Worm (Caenorhabditis elegans) whole organism, late embryonic: ENCODE measurements around the gene clc-18.

Experiments
- F13H6.1 ChIP-seq: sonication (generic microtip); optimal IDR thresholded peaks from 2 replicates; lab custom pipeline; 2016; ENCODE audit warnings: missing genetic modification characterization, missing compliant biosample characterization
- T23F11.4 ChIP-seq: fragments of 200-800 bp; sonication (Bioruptor generic); optimal IDR thresholded peaks from 2 replicates; lab custom pipeline; 2018; ENCODE audit warnings: mild to moderate bottlenecking, missing genetic modification characterization, missing compliant biosample characterization
- Y22D7AL.16 ChIP-seq: sonication (generic microtip); optimal IDR thresholded peaks from 2 replicates; lab custom pipeline; 2016; ENCODE audit warnings: missing genetic modification characterization, missing compliant biosample characterization
- ama-1 ChIP-seq: fragments of 150-350 bp; optimal IDR thresholded peaks from 2 replicates; lab custom pipeline; 2014
- ceh-22 ChIP-seq: sonication (generic microtip); optimal IDR thresholded peaks from 2 replicates; lab custom pipeline; 2017; ENCODE audit warnings: missing biosample characterization, missing genetic modification characterization
- ceh-31 ChIP-seq: sonication (generic microtip); optimal IDR thresholded peaks from 2 replicates; lab custom pipeline; 2016; ENCODE audit warnings: missing genetic modification characterization, missing compliant biosample characterization
- ceh-34 ChIP-seq: sonication (generic microtip); optimal IDR thresholded peaks from 2 replicates; lab custom pipeline; 2016; ENCODE audit warnings: mild to moderate bottlenecking, missing genetic modification characterization, missing compliant biosample characterization
- ceh-6 ChIP-seq: fragments of 200-800 bp; sonication (Bioruptor generic); optimal IDR thresholded peaks from 2 replicates; lab custom pipeline; 2018; ENCODE audit warnings: mild to moderate bottlenecking, missing genetic modification characterization, missing compliant biosample characterization
- dmd-4 ChIP-seq: sonication (generic microtip); optimal IDR thresholded peaks from 2 replicates; lab custom pipeline; 2016; ENCODE audit warnings: borderline replicate concordance, missing genetic modification characterization, missing compliant biosample characterization
- dve-1 ChIP-seq: sonication (generic microtip); optimal IDR thresholded peaks from 2 replicates; lab custom pipeline; 2017; ENCODE audit warnings: antibody characterized with exemption, mild to moderate bottlenecking, missing genetic modification characterization, missing compliant biosample characterization
- elt-2 ChIP-seq: sonication (generic microtip); optimal IDR thresholded peaks from 2 replicates; lab custom pipeline; 2016; ENCODE audit warnings: missing genetic modification reagents, missing genetic modification characterization, missing compliant biosample characterization
- ets-4 ChIP-seq: sonication (generic microtip); optimal IDR thresholded peaks from 2 replicates; lab custom pipeline; 2016; ENCODE audit warnings: missing genetic modification characterization, missing compliant biosample characterization
- eyg-1 ChIP-seq: sonication (generic microtip); optimal IDR thresholded peaks from 2 replicates; lab custom pipeline; 2016; ENCODE audit warnings: missing genotype, missing genetic modification characterization, missing compliant biosample characterization
- fax-1 ChIP-seq: sonication (generic microtip); optimal IDR thresholded peaks from 2 replicates; lab custom pipeline; 2016; ENCODE audit warnings: missing genotype, missing genetic modification characterization, missing compliant biosample characterization
- hlh-15 ChIP-seq: sonication (generic microtip); optimal IDR thresholded peaks from 2 replicates; lab custom pipeline; 2016; ENCODE audit warnings: missing genetic modification characterization, missing compliant biosample characterization
- hlh-6 ChIP-seq: sonication (generic microtip); optimal IDR thresholded peaks from 2 replicates; lab custom pipeline; 2016; ENCODE audit warnings: missing genotype, missing genetic modification characterization, missing compliant biosample characterization
- hlh-8 ChIP-seq: sonication (generic microtip); optimal IDR thresholded peaks from 2 replicates; lab custom pipeline; 2016; ENCODE audit warnings: missing genotype, missing genetic modification characterization, missing compliant biosample characterization
- lim-6 ChIP-seq: sonication (generic microtip); optimal IDR thresholded peaks from 2 replicates; lab custom pipeline; 2016; ENCODE audit warnings: missing genetic modification characterization, missing compliant biosample characterization
- madf-2 ChIP-seq: sonication (generic microtip); optimal IDR thresholded peaks from 2 replicates; lab custom pipeline; 2017; ENCODE audit warnings: missing genetic modification characterization, missing compliant biosample characterization
- mec-3 ChIP-seq: sonication (generic microtip); optimal IDR thresholded peaks from 2 replicates; lab custom pipeline; 2016; ENCODE audit warnings: borderline replicate concordance, missing genetic modification characterization, missing compliant biosample characterization
- nhr-11 ChIP-seq: fragments of 150-350 bp; optimal IDR thresholded peaks from 2 replicates; lab custom pipeline; 2014; ENCODE audit warnings: missing biosample characterization, missing genetic modification characterization
- odd-2 ChIP-seq: sonication (generic microtip); optimal IDR thresholded peaks from 2 replicates; lab custom pipeline; 2017; ENCODE audit warnings: antibody characterized with exemption, mild to moderate bottlenecking, missing genetic modification characterization, missing compliant biosample characterization
- pqm-1 ChIP-seq: sonication (generic microtip); optimal IDR thresholded peaks from 2 replicates; lab custom pipeline; 2016; ENCODE audit warnings: missing genetic modification characterization, missing compliant biosample characterization
- pros-1 ChIP-seq: fragments of 150-350 bp; optimal IDR thresholded peaks from 2 replicates; lab custom pipeline; 2014; ENCODE audit warnings: missing biosample characterization, missing genetic modification reagents, missing genetic modification characterization
- ref-2 ChIP-seq: sonication (generic microtip); optimal IDR thresholded peaks from 2 replicates; lab custom pipeline; 2016; ENCODE audit warnings: missing genetic modification characterization, missing compliant biosample characterization
- sdc-2 ChIP-seq: sonication (generic microtip); optimal IDR thresholded peaks from 2 replicates; lab custom pipeline; 2016; ENCODE audit warnings: missing genotype, missing genetic modification characterization, missing compliant biosample characterization
- sox-2 ChIP-seq: fragments of 200-800 bp; sonication (Bioruptor generic); IDR thresholded peaks from 2 replicates; pipeline ENCODE4 v1.3.6; 2022; ENCODE audit warnings: missing genetic modification reagents, missing genetic modification characterization, missing compliant biosample characterization
- sox-4 ChIP-seq: sonication (generic microtip); optimal IDR thresholded peaks from 2 replicates; lab custom pipeline; 2017; ENCODE audit warnings: mild to moderate bottlenecking, missing genetic modification characterization, inconsistent platforms, missing compliant biosample characterization
- tbx-2 ChIP-seq: sonication (generic microtip); optimal IDR thresholded peaks from 2 replicates; lab custom pipeline; 2016; ENCODE audit warnings: missing genetic modification characterization, missing compliant biosample characterization
- unc-3 ChIP-seq, 2 experiments: fragments of 200-800 bp in 1 of 2; sonication (Bioruptor generic) in 1 of 2; sonication (generic microtip) in 1 of 2; conservative IDR thresholded peaks in 1 of 2; optimal IDR thresholded peaks in 1 of 2; 2 replicates each; pipeline versions ENCODE4 v1.3.6 to Lab custom; 2016 to 2022; ENCODE audit warnings: missing compliant biosample characterization in 2 of 2, missing genetic modification characterization in 2 of 2, missing genetic modification reagents in 1 of 2
- unc-86 ChIP-seq: sonication (generic microtip); optimal IDR thresholded peaks from 2 replicates; lab custom pipeline; 2016; ENCODE audit warnings: missing genetic modification characterization, missing compliant biosample characterization
- ztf-16 ChIP-seq: sonication (generic microtip); optimal IDR thresholded peaks from 2 replicates; lab custom pipeline; 2017; ENCODE audit warnings: missing genetic modification characterization, missing compliant biosample characterization

The clc-18 gene

DNA sequence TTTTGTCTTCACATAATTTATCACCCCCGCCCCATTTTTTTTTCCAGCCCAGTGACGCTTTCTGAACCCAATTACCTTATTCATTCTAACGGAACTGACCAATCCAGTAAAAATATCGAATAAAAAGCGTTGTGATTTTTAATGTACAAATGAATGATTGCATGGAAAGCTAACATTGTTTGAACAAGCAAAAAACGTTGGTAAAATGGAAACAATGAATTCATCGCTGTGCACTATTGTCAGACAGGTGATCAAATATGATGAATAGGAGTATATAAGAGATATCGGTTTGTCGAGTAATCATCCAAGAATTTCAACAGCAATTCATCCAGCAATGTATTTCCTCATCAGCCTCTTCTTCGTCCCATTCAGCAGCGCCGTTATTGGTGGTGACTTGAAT is 19.8 kb upstream of the clc-18 start, which contains the start of gene phat-4:
Gene phat-4 (plus strand): TSS at position 301 of the 400 bp plus-strand sequence.
- TF ChIP-seq pros-1 (no peak), pqm-1 (tag; lab: Kevin White, UChicago) (no peak), T23F11.4 (GFP tag; lab: Kevin White, UChicago) (no peak), sox-2 (GFP tag; lab: Robert Waterston, UW) (no peak), ref-2 (tag; lab: Kevin White, UChicago) (no peak), ama-1 (lab: Kevin White, UChicago) (no peak), ztf-16 (tag; lab: Kevin White, UChicago) (no peak), hlh-6 (tag; lab: Kevin White, UChicago) (no peak), dmd-4 (tag; lab: Kevin White, UChicago) (no peak), madf-2 (tag; lab: Kevin White, UChicago) (no peak), hlh-8 (tag; lab: Kevin White, UChicago) (no peak), ceh-31 (tag; lab: Kevin White, UChicago) (no peak)

ce11 chrV:4127435-4127834 is 17.7 kb upstream of the clc-18 start, which contains the start of gene T05B4.13:
T05B4.13 (minus strand) TSS chrV:4127535.
- TF ChIP-seq fax-1 (tag; lab: Kevin White, UChicago) (no peak), ceh-22 (tag; lab: Kevin White, UChicago) (no peak), dve-1 (tag; lab: Kevin White, UChicago) (no peak), ceh-34 (tag; lab: Kevin White, UChicago) (no peak), hlh-15 (tag; lab: Kevin White, UChicago) (no peak), eyg-1 (tag; lab: Kevin White, UChicago) (no peak), Y22D7AL.16 (tag; lab: Kevin White, UChicago) (no peak)

DNA sequence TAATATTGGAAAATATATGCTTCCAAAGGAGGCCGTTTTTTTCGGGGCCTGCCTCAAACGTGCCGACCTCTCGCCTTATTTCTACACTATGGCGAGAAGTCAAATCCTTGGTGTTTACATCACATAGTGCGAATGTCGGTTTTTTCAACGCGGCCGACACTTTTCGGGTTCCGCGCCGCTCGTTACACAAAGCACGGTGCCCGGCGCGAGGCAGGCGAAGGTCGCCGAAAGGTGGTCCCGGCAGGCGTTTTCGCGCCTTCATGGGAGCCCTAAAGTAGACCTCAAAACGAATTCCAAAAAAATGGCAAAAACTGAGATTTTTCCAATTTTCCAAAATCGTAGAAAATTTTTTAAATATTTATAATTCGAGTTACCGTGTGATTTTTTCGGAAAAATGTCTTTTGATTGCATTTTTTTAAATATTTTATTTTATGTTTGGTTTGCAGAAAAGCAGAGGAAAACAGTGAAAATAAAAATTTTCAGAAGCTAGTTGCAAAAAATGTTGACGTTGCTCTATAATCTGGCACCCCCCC is 15.8 kb upstream of the clc-18 start, which contains the start of gene T05B4.12:
Gene T05B4.12 (minus strand): TSS at position 483 of the 533 bp plus-strand sequence.
- no peak for TF ChIP-seq sox-2 (GFP tag; lab: Robert Waterston, UW)

- TF ChIP-seq unc-86 = no peak
- no peak for TF ChIP-seq lim-6 (tag; lab: Kevin White, UChicago)
- TF ChIP-seq unc-3 (GFP tag; conservative IDR thresholded peaks at IDR 0.05; lab: Robert Waterston, UW) = no peak
- no peak for TF ChIP-seq unc-3 (tag; optimal IDR thresholded peaks at IDR 0.05; lab: Kevin White, UChicago)
- TF ChIP-seq ceh-34 (tag; lab: Kevin White, UChicago) = no peak
- no peak for TF ChIP-seq sdc-2 (tag; lab: Kevin White, UChicago)
- TF ChIP-seq sox-4 = no peak
- TF ChIP-seq T23F11.4 (GFP tag; lab: Kevin White, UChicago) = no peak
- no peak for TF ChIP-seq tbx-2 (tag; lab: Kevin White, UChicago)
- no peak for TF ChIP-seq F13H6.1 (tag; lab: Kevin White, UChicago)
- no peak for TF ChIP-seq elt-2 (tag; lab: Kevin White, UChicago)
- TF ChIP-seq, all 69 proteins: peak for 0
Observed at ce11 chrV:4122415-4122814, 12.6 kb upstream of the clc-18 start, which contains the start of gene phat-5. phat-5 (minus strand) TSS chrV:4122515.

ce11 chrV:4120629-4121028 is 10.9 kb upstream of the clc-18 start, which contains the start of gene T05B4.10:
T05B4.10 (minus strand) TSS chrV:4120729.
- no peak for TF ChIP-seq ets-4 (tag; lab: Kevin White, UChicago)
- no peak for TF ChIP-seq pqm-1 (tag; lab: Kevin White, UChicago)
- TF ChIP-seq odd-2 = no peak
- TF ChIP-seq ztf-16 (tag; lab: Kevin White, UChicago) = no peak
- TF ChIP-seq ref-2 (tag; lab: Kevin White, UChicago) = no peak
- TF ChIP-seq lim-6 (tag; lab: Kevin White, UChicago) = no peak
- TF ChIP-seq hlh-6 (tag; lab: Kevin White, UChicago) = no peak
- no peak for TF ChIP-seq ceh-6 (GFP tag; lab: Kevin White, UChicago)
- TF ChIP-seq ceh-22 (tag; lab: Kevin White, UChicago) = no peak
- TF ChIP-seq fax-1 (tag; lab: Kevin White, UChicago) = no peak
- no peak for TF ChIP-seq nhr-11 (tag; lab: Kevin White, UChicago)
- TF ChIP-seq hlh-8 (tag; lab: Kevin White, UChicago) = no peak
- TF ChIP-seq mec-3 (tag; lab: Kevin White, UChicago) = no peak
